Fruit fly (Drosophila melanogaster) S2 (cell line): ENCODE data around the gene Ssl2.

Source experiments
- CG8478 ChIP-seq: fragments of >200 bp; optimal IDR thresholded peaks from 2 replicates; lab custom pipeline; 2018
- CTCF ChIP-seq, 2 experiments: fragments of >200 bp; optimal IDR thresholded peaks; 2 replicates each; lab custom pipeline; 2018

dm6 chr3R:28985887-28986286, 46.6 kb downstream of the Ssl2 start:
- TF ChIP-seq CG8478 (lab: Kevin White, UChicago) (no peak), CTCF (optimal IDR thresholded peaks at IDR 0.05; lab: Kevin White, UChicago) (peak; percentile 56 to 59)
